Worm (Caenorhabditis elegans): ENCODE data around the gene F41H10.2.

DNA sequence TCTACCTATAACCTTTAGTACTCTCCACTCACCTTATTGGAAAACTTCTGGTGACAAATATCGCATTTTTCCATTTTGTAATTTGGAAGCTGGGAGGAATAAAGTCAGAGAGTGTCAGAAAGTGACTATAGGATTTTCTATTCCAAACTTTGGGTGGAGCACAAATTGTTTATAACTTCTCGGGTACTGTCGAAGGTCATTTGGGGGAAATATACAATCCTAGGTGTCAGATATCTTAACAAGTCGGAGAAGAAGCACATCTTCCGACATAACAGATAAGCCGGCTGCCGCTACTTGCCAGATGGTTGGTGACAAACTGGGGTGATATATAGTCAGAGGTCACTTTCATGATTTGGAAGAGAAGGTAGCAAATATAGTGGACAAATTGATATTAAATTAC, 37.7 kb downstream of the F41H10.2 start, which contains the start of gene ehn-3:
- TF ChIP-seq him-1 (tag; optimal IDR thresholded peaks at IDR 0.05) = no peak
- no peak for TF ChIP-seq dao-5 (tag; optimal IDR thresholded peaks at IDR 0.05)
